Worm (Caenorhabditis elegans) whole organism, L2 larva: Measurements from ENCODE around the gene mrpl-4.

Experiments
- alr-1 ChIP-seq: fragments of 150-350 bp; optimal IDR thresholded peaks from 2 replicates; lab custom pipeline; 2014; ENCODE audit warnings: missing biosample characterization, missing genetic modification characterization
- elt-3 ChIP-seq: sonication (generic microtip); optimal IDR thresholded peaks from 2 replicates; lab custom pipeline; 2017; ENCODE audit warnings: missing biosample characterization, missing genetic modification characterization
- lin-13 ChIP-seq: fragments of 150-350 bp; optimal IDR thresholded peaks from 2 replicates; lab custom pipeline; 2014; ENCODE audit warnings: missing biosample characterization, missing genetic modification reagents, missing genetic modification characterization
- mdl-1 ChIP-seq, 2 experiments: fragments of 150-350 bp in 1 of 2; sonication (generic microtip) in 1 of 2; optimal IDR thresholded peaks; 2 replicates each; lab custom pipeline; 2017; ENCODE audit warnings: missing biosample characterization in 2 of 2, missing genetic modification characterization in 2 of 2
- unc-62 ChIP-seq: fragments of 150-350 bp; optimal IDR thresholded peaks from 2 replicates; lab custom pipeline; 2014; ENCODE audit warnings: missing biosample characterization, missing genetic modification reagents, missing genetic modification characterization
- ztf-11 ChIP-seq: sonication (generic microtip); optimal IDR thresholded peaks from 2 replicates; lab custom pipeline; 2017; ENCODE audit warnings: missing biosample characterization, missing genetic modification characterization

DNA sequence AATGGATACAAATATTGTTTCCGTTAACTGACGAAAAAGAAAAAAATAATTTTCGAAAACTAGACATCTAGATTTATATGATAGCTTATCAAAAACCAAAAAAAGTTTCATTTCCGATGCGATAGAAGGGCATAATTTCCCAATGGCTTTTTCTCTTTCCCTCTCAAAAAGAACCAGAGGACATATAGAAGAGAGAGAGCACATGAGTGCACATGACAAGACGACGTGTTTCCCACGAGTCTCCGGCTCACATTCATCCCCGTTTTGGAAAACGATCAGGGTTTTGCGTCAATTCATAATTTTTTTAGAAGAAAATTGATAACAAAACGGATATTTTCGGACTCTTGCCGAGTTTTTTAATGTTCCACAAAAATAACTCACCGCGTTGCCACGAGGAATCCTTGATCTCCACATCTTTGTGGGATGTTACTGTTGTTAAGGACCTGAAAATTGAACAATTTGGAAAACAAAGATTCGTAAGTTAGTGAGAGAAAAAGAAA, 22.7 kb upstream of the mrpl-4 start, which contains the start of gene lmd-3:
- TF ChIP-seq lin-13 (GFP tag; lab: Kevin White, UChicago) (no peak), mdl-1 (tag; optimal IDR thresholded peaks at IDR 0.05; lab: Kevin White, UChicago) (no peak), alr-1 (tag; lab: Kevin White, UChicago) (no peak), elt-3 (tag; lab: Kevin White, UChicago) (no peak), ztf-11 (tag; lab: Kevin White, UChicago) (no peak), unc-62 (GFP tag; lab: Kevin White, UChicago) (no peak)
